Worm (Caenorhabditis elegans): Measurements from ENCODE around the gene bbs-2.

Gene bbs-2

DNA sequence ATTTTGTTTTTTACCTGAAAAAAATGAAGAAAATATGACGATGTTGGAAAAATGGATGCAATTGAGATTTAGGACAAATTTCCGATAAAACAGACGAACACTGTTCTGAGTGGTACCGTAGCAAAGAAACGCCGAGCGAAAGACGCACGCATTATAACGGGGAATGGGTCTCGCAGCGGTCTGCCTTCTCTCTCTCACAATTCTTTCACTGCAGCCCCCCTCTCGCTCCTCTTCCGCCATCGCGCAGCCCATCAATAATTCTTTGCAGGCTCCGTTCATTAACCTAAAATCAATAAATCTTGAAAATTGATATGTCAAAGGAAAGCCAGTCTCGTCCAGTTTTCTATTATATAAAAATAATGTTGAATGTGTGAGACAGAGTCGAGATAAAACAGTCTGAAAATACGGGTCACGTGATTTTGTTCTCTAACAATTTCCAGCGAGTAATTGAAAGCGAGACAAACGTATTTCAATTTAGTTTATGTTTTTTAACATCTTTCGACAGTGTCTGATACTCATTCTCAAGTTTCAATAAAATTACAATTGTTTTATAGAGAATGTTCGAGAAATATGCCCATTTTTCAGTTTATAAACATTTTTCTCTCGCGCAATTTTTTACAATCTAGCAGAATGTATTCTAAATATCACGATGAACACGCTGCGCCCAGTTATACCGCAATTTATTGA is 24.2 kb upstream of the bbs-2 start:
- TF ChIP-seq elt-3 (tag; optimal IDR thresholded peaks at IDR 0.05), result no peak
- TF ChIP-seq C34F6.9 (tag; optimal IDR thresholded peaks at IDR 0.05), result peak; percentile 42
- peak; percentile 31 for TF ChIP-seq unc-55 (GFP tag; optimal IDR thresholded peaks at IDR 0.05)
- no peak for TF ChIP-seq ztf-4 (tag; optimal IDR thresholded peaks at IDR 0.05)
- no peak for TF ChIP-seq zag-1 (tag; optimal IDR thresholded peaks at IDR 0.05)
- TF ChIP-seq mbf-1 (tag; optimal IDR thresholded peaks at IDR 0.05), result no peak
- peak; percentile 34 for TF ChIP-seq ama-1 (optimal IDR thresholded peaks at IDR 0.05)
- no peak for TF ChIP-seq nhr-6 (tag; optimal IDR thresholded peaks at IDR 0.05)
- peak in 1 of 2 experiments; percentile 57 for TF ChIP-seq lsy-2 (tag; optimal IDR thresholded peaks at IDR 0.05)
- TF ChIP-seq ztf-1 (GFP tag; conservative IDR thresholded peaks at IDR 0.05), result no peak
- no peak for TF ChIP-seq sma-3 (GFP tag; optimal IDR thresholded peaks at IDR 0.05)
- TF ChIP-seq nhr-237 (tag; optimal IDR thresholded peaks at IDR 0.05), result no peak

DNA sequence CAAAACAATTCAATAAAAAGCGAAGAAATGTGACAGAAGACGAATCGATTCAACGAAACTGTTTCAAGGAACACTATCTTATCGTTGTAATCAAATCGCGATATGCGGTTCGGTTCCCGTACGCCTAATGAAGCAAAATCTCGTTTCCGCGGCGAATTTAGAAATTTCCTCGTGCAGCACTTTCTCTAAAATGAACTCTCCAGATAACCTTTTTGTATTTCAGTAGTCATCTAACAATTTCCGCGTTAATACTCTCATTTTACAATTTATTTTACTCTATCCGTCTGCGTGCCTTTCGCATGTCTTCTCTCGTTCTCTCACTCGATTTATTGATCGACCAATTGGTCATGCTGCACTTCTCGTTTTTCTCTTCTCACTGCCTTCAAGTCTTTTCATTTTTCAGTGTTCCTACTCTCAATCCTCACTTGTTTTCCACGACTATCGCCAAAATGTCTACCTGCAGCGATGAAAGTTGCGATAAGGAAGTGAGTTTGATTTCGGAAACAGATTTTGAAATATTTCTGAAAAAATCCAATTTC is 23.6 kb upstream of the bbs-2 start, which contains the start of the genes npp-27 and ntl-4:
TSS of gene npp-27 (minus strand) at position 51 of the 539 bp plus-strand sequence.
TSS of gene ntl-4 (plus strand) at position 379 of the 539 bp plus-strand sequence.
- TF ChIP-seq lin-13 (GFP tag; optimal IDR thresholded peaks at IDR 0.05) (peak; percentile 22), F13H6.1 (tag; optimal IDR thresholded peaks at IDR 0.05) (peak; percentile 13), nhr-129 (tag; optimal IDR thresholded peaks at IDR 0.05) (peak; percentile 30), nhr-21 (tag; optimal IDR thresholded peaks at IDR 0.05) (no peak), ztf-4 (tag; optimal IDR thresholded peaks at IDR 0.05) (peak; percentile 16), Y55F3AM.14 (GFP tag; optimal IDR thresholded peaks at IDR 0.05) (no peak), lsy-2 (tag; optimal IDR thresholded peaks at IDR 0.05) (peak in 1 of 2 experiments; percentile 38), sma-9 (GFP tag; optimal IDR thresholded peaks at IDR 0.05) (peak; percentile 26), sma-9 (tag; optimal IDR thresholded peaks at IDR 0.05) (no peak), peb-1 (tag; optimal IDR thresholded peaks at IDR 0.05) (no peak), unc-55 (GFP tag; optimal IDR thresholded peaks at IDR 0.05) (peak; percentile 41), snpc-4 (tag; optimal IDR thresholded peaks at IDR 0.05) (no peak), crh-2 (tag; optimal IDR thresholded peaks at IDR 0.05) (peak; percentile 50), nhr-25 (tag; optimal IDR thresholded peaks at IDR 0.05) (peak; percentile 3), C34F6.9 (tag; optimal IDR thresholded peaks at IDR 0.05) (peak; percentile 72), ama-1 (optimal IDR thresholded peaks at IDR 0.05) (peak; percentile 29)

DNA sequence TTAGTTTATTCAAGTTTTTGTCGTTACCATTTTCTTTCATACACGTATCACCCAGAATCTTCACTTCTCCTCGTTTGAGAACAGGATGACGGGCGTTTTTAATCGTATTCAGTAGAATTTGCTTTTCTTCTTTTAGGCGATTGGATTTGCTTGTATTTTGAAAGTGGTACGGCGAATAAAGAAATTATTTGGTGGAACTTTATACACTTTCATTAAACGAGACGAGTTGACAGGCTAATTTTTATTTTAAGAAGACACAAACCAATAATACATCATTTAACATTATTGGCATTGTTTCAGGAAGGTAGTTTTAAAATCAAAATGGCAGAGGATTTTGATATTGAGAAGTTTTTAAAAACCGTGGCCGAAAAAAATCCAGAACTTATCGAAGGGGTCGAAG is 18.8 kb upstream of the bbs-2 start, which contains the start of gene C49H3.4:
TSS of gene C49H3.4 (plus strand) at position 301 of the 400 bp plus-strand sequence.
- TF ChIP-seq unc-55 (GFP tag; optimal IDR thresholded peaks at IDR 0.05) (no peak), lsy-2 (tag; optimal IDR thresholded peaks at IDR 0.05) (no peak), nhr-237 (tag; optimal IDR thresholded peaks at IDR 0.05) (no peak), crh-2 (tag; optimal IDR thresholded peaks at IDR 0.05) (no peak), snpc-4 (tag; optimal IDR thresholded peaks at IDR 0.05) (no peak), lin-11 (tag; optimal IDR thresholded peaks at IDR 0.05) (no peak), unc-39 (tag; optimal IDR thresholded peaks at IDR 0.05) (no peak), Y55F3AM.14 (GFP tag; optimal IDR thresholded peaks at IDR 0.05) (no peak), elt-1 (tag; optimal IDR thresholded peaks at IDR 0.05) (no peak), egl-27 (tag; optimal IDR thresholded peaks at IDR 0.05) (no peak), ceh-16 (tag; optimal IDR thresholded peaks at IDR 0.05) (no peak), aly-2 (tag; optimal IDR thresholded peaks at IDR 0.05) (no peak), nhr-6 (tag; optimal IDR thresholded peaks at IDR 0.05) (no peak)

DNA sequence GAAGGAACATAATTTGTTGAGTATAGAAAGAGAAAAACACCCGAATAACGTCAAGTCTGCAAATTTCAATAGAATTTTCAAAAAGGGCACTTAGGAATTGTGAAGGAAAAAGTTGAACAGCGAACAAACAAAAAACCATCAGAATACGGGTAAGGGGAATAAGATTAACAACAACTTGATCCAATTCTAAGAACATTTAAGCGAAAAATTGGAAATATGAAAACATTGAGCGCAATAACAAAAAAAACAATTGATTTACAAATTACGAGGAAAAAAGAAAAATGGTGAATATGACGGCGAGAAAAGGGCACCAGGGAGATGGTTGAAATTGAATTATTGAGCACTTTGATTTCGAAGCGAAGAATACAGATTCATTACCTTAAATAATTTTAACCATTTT is 16.9 kb upstream of the bbs-2 start:
- TF ChIP-seq nhr-6 (tag; optimal IDR thresholded peaks at IDR 0.05), result no peak
- TF ChIP-seq nhr-129 (tag; optimal IDR thresholded peaks at IDR 0.05), result no peak
- no peak for TF ChIP-seq peb-1 (tag; optimal IDR thresholded peaks at IDR 0.05)
- TF ChIP-seq crh-2 (tag; optimal IDR thresholded peaks at IDR 0.05), result no peak
- no peak for TF ChIP-seq dmd-4 (tag; optimal IDR thresholded peaks at IDR 0.05)
- TF ChIP-seq unc-55 (GFP tag; optimal IDR thresholded peaks at IDR 0.05), result no peak
- no peak for TF ChIP-seq lin-11 (tag; optimal IDR thresholded peaks at IDR 0.05)
- no peak for TF ChIP-seq aly-2 (tag; optimal IDR thresholded peaks at IDR 0.05)
- TF ChIP-seq gmeb-1 (tag; optimal IDR thresholded peaks at IDR 0.05), result no peak
- TF ChIP-seq zag-1 (tag; optimal IDR thresholded peaks at IDR 0.05), result no peak
- no peak for TF ChIP-seq ztf-11 (tag; optimal IDR thresholded peaks at IDR 0.05)
- TF ChIP-seq lin-39 (tag; optimal IDR thresholded peaks at IDR 0.05), result no peak
- TF ChIP-seq nhr-11 (tag; optimal IDR thresholded peaks at IDR 0.05), result no peak
- TF ChIP-seq ZK546.5 (tag; optimal IDR thresholded peaks at IDR 0.05), result no peak
- no peak for TF ChIP-seq ceh-16 (tag; optimal IDR thresholded peaks at IDR 0.05)
- TF ChIP-seq sma-9 (GFP tag; optimal IDR thresholded peaks at IDR 0.05), result no peak
- no peak for TF ChIP-seq sma-9 (tag; optimal IDR thresholded peaks at IDR 0.05)
